Fruit fly (Drosophila melanogaster): ENCODE data around the gene CG8838.

Gene CG8838

dm6 chr2L:3354642-3355380 is 2.6 kb upstream of the CG8838 start, which contains the start of gene E23 (continued):
- peak; percentile 99 for TF ChIP-seq bcd (GFP tag; optimal IDR thresholded peaks at IDR 0.05)
- no peak for TF ChIP-seq CG6791 (GFP tag; IDR thresholded peaks at IDR 0.05; ENCODE audit: partially characterized antibody)
- no peak for TF ChIP-seq CG15479 (GFP tag; optimal IDR thresholded peaks at IDR 0.05)
- TF ChIP-seq Mrtf (GFP tag; IDR thresholded peaks at IDR 0.05), result peak; percentile 96
- TF ChIP-seq twi (tag; optimal IDR thresholded peaks at IDR 0.05), result peak; percentile 98
- TF ChIP-seq Lim3 (GFP tag; IDR thresholded peaks at IDR 0.05), result peak; percentile 95
- peak; percentile 99 for TF ChIP-seq CG12104 (GFP tag; optimal IDR thresholded peaks at IDR 0.05)
- peak; percentile 99 for TF ChIP-seq row (GFP tag; IDR thresholded peaks at IDR 0.05)
- peak; percentile 98 for TF ChIP-seq klu (GFP tag; IDR thresholded peaks at IDR 0.05)
- peak; percentile 96 for TF ChIP-seq CG11093 (GFP tag; IDR thresholded peaks at IDR 0.05)
- TF ChIP-seq caup (GFP tag; optimal IDR thresholded peaks at IDR 0.05; ENCODE audit: severe bottlenecking), result peak; percentile 98
- peak; percentile 92 for TF ChIP-seq Taf1 (GFP tag; IDR thresholded peaks at IDR 0.05)
- peak; percentile 99 for TF ChIP-seq Ets65A (GFP tag)
- peak; percentile 98 for TF ChIP-seq CG10462 (GFP tag; optimal IDR thresholded peaks at IDR 0.05)
- peak; percentile 99 for TF ChIP-seq run (tag; optimal IDR thresholded peaks at IDR 0.05)
- TF ChIP-seq CG15073 (GFP tag; optimal IDR thresholded peaks at IDR 0.05), result peak; percentile 83
- TF ChIP-seq sens-2 (GFP tag; IDR thresholded peaks at IDR 0.05), result peak; percentile 94
- TF ChIP-seq CG12744 (GFP tag; optimal IDR thresholded peaks at IDR 0.05), result peak; percentile 93
- TF ChIP-seq sob (GFP tag; IDR thresholded peaks at IDR 0.05), result peak; percentile 98
- no peak for TF ChIP-seq ac (GFP tag; optimal IDR thresholded peaks at IDR 0.05)

- TF ChIP-seq mirr (GFP tag; optimal IDR thresholded peaks at IDR 0.05), result peak; percentile 11
- TF ChIP-seq GATAe (GFP tag; conservative IDR thresholded peaks at IDR 0.05), result peak; percentile 54; the same call in 1 of the 2 replicates
- TF ChIP-seq ci (GFP tag; IDR thresholded peaks at IDR 0.05), result peak; percentile 28; the same call in 1 of the 3 replicates
- TF ChIP-seq CG6689 (GFP tag; IDR thresholded peaks at IDR 0.05), result 0 out of 2 replicates have a peak, but pooled peaks have one; percentile 3
- no peak for TF ChIP-seq unc-4 (GFP tag; IDR thresholded peaks at IDR 0.05; ENCODE audit: partially characterized antibody)
- peak; percentile 74 for TF ChIP-seq crol (GFP tag; IDR thresholded peaks at IDR 0.05)
- TF ChIP-seq CG34376 (GFP tag; optimal IDR thresholded peaks at IDR 0.05), result no peak
- peak; percentile 28; the same call in 1 of the 2 replicates for TF ChIP-seq klu (GFP tag; IDR thresholded peaks at IDR 0.05)
- peak; percentile 88 for TF ChIP-seq CG7372 (GFP tag; IDR thresholded peaks at IDR 0.05)
- TF ChIP-seq hkb (optimal IDR thresholded peaks at IDR 0.05), result no peak
- TF ChIP-seq hkb (GFP tag; IDR thresholded peaks at IDR 0.05), result 0 out of 2 replicates have a peak, but pooled peaks have one; percentile 11
- TF ChIP-seq aop (GFP tag; IDR thresholded peaks at IDR 0.05), result no peak
- TF ChIP-seq CG18476 (GFP tag; optimal IDR thresholded peaks at IDR 0.05), result no peak
- no peak for TF ChIP-seq Sin3A (optimal IDR thresholded peaks at IDR 0.05)
- peak; percentile 29 for TF ChIP-seq CG12769 (tag; optimal IDR thresholded peaks at IDR 0.05)
- peak; percentile 28; the same call in 1 of the 2 replicates for TF ChIP-seq slbo (GFP tag; IDR thresholded peaks at IDR 0.05)
- TF ChIP-seq CG32532 (GFP tag; IDR thresholded peaks at IDR 0.05), result peak; percentile 38; the same call in 1 of the 2 replicates
- no peak for TF ChIP-seq so (GFP tag; IDR thresholded peaks at IDR 0.05)
- TF ChIP-seq Dbx (GFP tag; IDR thresholded peaks at IDR 0.05), result 0 out of 3 replicates have a peak, but pooled peaks have one; percentile 13
- TF ChIP-seq sc (optimal IDR thresholded peaks at IDR 0.05), result no peak
- no peak for TF ChIP-seq sc (GFP tag; optimal IDR thresholded peaks at IDR 0.05)
- no peak for TF ChIP-seq Optix (GFP tag; IDR thresholded peaks at IDR 0.05)
- 0 out of 2 replicates have a peak, but pooled peaks have one; percentile 5 for TF ChIP-seq Ptx1 (GFP tag; IDR thresholded peaks at IDR 0.05)
- peak; percentile 92 for TF ChIP-seq Ets65A (GFP tag)
- TF ChIP-seq chinmo (GFP tag; IDR thresholded peaks at IDR 0.05; ENCODE audit: partially characterized antibody), result 0 out of 4 replicates have a peak, but pooled peaks have one; percentile 49
- TF ChIP-seq Gsc (GFP tag; IDR thresholded peaks at IDR 0.05), result no peak
- no peak for TF ChIP-seq CG10209 (GFP tag; optimal IDR thresholded peaks at IDR 0.05)
Observed at dm6 chr2L:3355791-3356190, 1.7 kb upstream of the CG8838 start.

Measured in whole organism, embryonic.